Fruit fly (Drosophila melanogaster): ENCODE results near the gene CG42446.

DNA sequence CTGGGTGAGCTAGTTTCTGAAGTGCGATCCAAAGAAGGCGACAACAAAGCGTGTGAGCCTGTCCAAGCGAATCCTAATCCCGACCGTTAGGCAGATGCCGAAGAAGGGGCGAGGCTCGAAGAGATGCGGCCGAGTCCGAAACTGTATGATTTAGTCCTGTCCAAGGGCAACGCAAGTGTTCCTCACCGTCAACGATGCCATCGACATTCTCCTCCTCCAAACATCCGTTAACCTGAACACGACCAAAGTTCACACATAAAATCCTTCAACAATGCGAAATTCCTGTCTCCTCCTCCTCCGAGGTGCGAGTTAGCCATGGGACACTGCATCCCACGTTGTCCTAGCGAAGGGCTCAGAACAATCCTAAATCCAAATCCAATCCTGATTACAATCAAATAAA lies 20.4 kb downstream of the CG42446 start, which contains the start of gene Sulf1:
- no peak for TF ChIP-seq CG13204 (GFP tag; optimal IDR thresholded peaks at IDR 0.05)
- no peak for TF ChIP-seq CG10348 (GFP tag; IDR thresholded peaks at IDR 0.05)
- no peak for TF ChIP-seq Pif1B (GFP tag; optimal IDR thresholded peaks at IDR 0.05)
- no peak for TF ChIP-seq CG8301 (tag; optimal IDR thresholded peaks at IDR 0.05)
- no peak for TF ChIP-seq CG4496 (GFP tag; IDR thresholded peaks at IDR 0.05)
- no peak for TF ChIP-seq D1 (tag; optimal IDR thresholded peaks at IDR 0.05)
- TF ChIP-seq Snoo (tag; optimal IDR thresholded peaks at IDR 0.05): no peak

All from whole organism, pupa.